Fruit fly (Drosophila melanogaster) whole organism, larva: Measurements from ENCODE around the gene CG2926.
A peak's percentile ranks its signal among the peaks of the same experiment; 100 is the strongest.

ENCODE experiments used
- noc ChIP-seq: fragments of 200-800 bp; sonication (Bioruptor generic); optimal IDR thresholded peaks from 3 replicates; lab custom pipeline; 2019; ENCODE audit warnings: missing biosample characterization, mild to moderate bottlenecking, missing genetic modification characterization, moderate library complexity

The CG2926 gene

dm6 chr3R:5613114-5613443 lies 24.9 kb upstream of the CG2926 start, which contains the start of gene Atu:
Gene Atu (plus strand): TSS chr3R:5613358.
- no peak for TF ChIP-seq noc

- TF ChIP-seq noc, result no peak
These were observed 24.4 kb upstream of the CG2926 start, which contains the start of gene Rga for dm6 chr3R:5612372-5613113. Gene Rga (minus strand): TSS chr3R:5613112.

- no peak for TF ChIP-seq noc
These were observed 23.6 kb upstream of the CG2926 start for dm6 chr3R:5611733-5612132.

DNA sequence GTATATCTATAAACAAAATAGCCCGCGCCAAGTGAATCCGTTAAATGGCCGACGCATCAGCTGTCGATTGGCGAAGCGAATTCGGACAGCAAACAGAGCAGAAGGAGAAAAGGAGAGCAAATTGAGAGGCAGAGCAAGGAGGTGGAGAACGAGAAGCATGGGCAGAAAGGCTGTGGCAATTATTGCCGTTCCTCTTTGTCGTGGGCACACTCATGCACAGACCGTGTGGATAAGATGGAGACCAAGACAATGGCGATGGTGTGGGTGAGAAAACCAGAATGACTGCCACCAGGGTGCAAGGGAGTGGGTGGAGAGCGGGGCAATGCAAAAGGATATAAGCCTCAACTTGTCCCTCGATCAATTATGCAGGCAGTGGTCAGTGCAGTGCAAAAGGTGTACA lies 23.0 kb upstream of the CG2926 start:
- TF ChIP-seq noc, result no peak

dm6 chr3R:5610656-5611055 lies 22.5 kb upstream of the CG2926 start:
- no peak for TF ChIP-seq noc

dm6 chr3R:5608422-5608821 lies 20.2 kb upstream of the CG2926 start:
- no peak for TF ChIP-seq noc

DNA sequence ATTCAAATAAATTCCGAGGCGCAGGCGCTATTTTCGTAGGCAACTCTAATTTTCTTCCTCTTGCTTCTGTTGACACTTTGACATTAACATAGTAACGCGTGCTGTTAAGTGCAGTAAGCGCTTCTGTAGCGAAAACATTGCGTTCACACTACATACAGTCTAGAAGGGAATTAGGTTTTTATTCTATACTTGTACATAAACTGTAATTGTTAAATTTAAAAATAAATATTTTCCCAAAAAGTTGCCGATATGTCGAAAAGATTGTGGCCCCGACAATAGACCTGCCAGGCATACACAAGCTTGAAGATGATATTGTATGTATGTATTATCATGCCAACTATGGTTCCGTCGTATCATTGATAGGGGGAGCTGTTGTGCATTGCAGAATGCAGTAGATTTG lies 18.3 kb upstream of the CG2926 start, which contains the start of gene asl:
asl (minus strand) TSS at position 67 of the 400 bp plus-strand sequence.
- TF ChIP-seq noc, result no peak

DNA sequence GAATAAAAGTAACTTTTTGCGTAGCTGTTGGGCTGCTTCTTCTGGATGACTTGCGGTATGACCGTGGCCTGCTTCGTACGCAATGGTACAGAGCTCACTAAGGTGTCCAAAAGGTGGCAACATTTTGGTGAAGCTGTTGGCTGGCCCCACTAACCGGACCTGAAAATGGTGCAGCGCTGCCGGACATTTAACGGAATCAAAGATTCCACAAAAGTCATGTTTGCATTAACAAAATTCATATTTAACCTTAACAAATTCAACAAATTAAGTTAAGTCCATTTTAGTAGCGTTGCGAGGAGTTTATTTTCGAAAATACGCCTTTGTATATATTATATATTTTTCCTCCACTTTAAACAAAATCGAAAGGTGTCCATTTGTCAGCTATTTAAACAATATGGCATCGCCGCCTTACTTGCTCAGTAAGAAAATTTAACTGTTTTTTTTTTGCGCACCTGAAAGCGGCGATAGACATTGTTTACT lies 12.9 kb upstream of the CG2926 start, which contains the start of the genes kra and SecS:
kra (minus strand) TSS at position 93 of the 480 bp plus-strand sequence.
SecS (plus strand) TSS at position 390 of the 480 bp plus-strand sequence.
- TF ChIP-seq noc, result peak; percentile 55

dm6 chr3R:5600361-5601043 lies 12.3 kb upstream of the CG2926 start:
- no peak for TF ChIP-seq noc

- no peak for TF ChIP-seq noc
These were observed 11.6 kb upstream of the CG2926 start for dm6 chr3R:5599521-5600360.

DNA sequence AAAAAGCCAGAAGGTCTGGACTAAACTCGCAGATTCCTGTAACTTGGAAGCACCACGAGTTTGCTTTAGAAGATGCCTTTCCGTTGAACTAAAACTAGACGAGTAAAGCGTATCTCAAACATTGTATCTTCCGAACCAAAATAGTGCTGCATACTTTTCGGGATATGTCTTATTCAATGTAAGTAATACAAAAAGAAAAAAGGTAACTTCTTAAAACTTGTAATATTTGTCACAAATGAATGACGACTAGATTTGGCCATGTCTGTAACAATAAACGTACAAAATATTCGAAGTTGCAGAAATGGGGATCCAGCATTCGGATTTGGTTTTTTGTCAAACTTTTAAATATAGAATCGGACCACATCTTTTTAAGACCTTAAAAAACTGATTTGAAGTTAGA lies 6.7 kb upstream of the CG2926 start:
- no peak for TF ChIP-seq noc

dm6 chr3R:5592009-5592572 lies 3.9 kb upstream of the CG2926 start:
- no peak for TF ChIP-seq noc

DNA sequence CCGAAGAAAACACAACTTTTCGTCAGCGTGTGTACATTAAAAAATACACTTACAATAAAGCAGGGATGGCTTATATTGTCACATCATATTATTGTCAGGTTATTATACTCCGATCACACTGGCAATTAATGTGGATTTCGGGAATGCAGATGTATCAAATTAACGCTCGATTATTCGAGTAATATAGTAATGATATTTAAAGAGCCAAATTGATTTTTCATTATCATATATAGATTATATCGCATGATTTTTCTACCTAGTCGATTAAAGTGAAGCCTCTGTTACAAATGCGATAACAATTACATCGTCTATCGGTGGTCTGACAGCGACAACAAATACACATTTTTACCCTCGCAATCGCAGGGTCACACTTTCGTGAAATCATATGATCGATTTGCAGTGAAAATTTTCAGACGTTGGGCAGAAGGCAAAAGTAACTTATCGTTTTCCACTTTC lies 3.2 kb upstream of the CG2926 start, which contains the start of the genes noi and Vha26:
noi (minus strand) TSS at position 62 of the 456 bp plus-strand sequence.
Vha26 (plus strand) TSS at position 366 of the 456 bp plus-strand sequence.
- TF ChIP-seq noc, result no peak

DNA sequence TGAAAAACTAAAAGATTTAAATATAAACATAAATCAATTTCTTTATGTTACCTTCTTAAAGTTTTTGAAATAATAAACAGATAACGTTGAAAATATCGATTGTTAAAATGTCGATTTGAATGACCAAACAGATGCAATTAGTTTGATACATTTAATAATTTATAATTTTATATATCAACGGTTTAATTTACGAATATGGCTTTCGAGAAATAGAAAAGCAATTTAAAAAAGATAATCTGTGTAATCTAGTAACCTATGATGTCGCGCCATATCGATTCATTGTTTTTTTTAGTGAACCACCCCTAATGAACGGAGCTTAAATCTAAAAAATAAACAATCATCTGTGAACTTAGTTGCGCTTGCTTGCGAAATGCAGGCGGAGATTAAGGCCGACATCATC lies 393 bp upstream of the CG2926 start, which contains the start of gene PolZ2:
PolZ2 (plus strand) TSS at position 301 of the 400 bp plus-strand sequence.
- no peak for TF ChIP-seq noc

DNA sequence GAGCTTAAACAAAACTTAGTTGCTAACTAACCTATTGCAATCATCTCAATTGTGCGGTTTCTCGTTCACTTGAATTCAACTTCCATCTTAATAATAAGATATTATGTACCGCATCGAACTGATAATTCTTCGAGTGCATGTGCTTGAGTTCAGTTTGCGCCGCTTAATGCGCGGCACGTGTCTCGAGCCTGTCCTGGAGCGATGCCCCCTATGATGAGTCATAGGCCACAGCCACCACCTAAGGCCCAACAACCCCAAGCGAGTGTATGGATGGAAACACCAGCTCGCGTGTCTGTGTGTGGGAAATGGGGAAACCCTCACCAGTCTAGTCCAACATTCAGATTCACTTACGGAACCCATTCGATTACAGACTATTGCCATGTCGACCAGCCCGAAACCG lies 14.3 kb downstream of the CG2926 start:
- no peak for TF ChIP-seq noc
